Fruit fly (Drosophila melanogaster): ENCODE data around the gene natalisin.

- TF ChIP-seq pan (optimal IDR thresholded peaks at IDR 0.05): no peak
- TF ChIP-seq CG9705 (GFP tag; optimal IDR thresholded peaks at IDR 0.05): no peak
- no peak for TF ChIP-seq Sp1 (GFP tag; optimal IDR thresholded peaks at IDR 0.05)
Measured at dm6 chr3R:14372815-14373191, 45.6 kb upstream of the natalisin start, which contains the start of gene NK7.1.
